Fruit fly (Drosophila melanogaster) whole organism, embryonic: Measurements from ENCODE around the gene Mpcp2.

Source experiments
- Atf3 ChIP-seq: fragments of 200-800 bp; sonication (Bioruptor generic); optimal IDR thresholded peaks from 3 replicates; lab custom pipeline; 2016; ENCODE audit warnings: missing biosample characterization, missing genetic modification characterization
- Awh ChIP-seq: fragments of 200-800 bp; sonication (Bioruptor generic); IDR thresholded peaks from 2 replicates; pipeline ENCODE4, ENCODE4 v1.3.6; 2022; ENCODE audit warnings: missing biosample characterization, missing genetic modification characterization
- Bdp1 ChIP-seq: fragments of 200-800 bp; sonication (Bioruptor generic); optimal IDR thresholded peaks from 3 replicates; lab custom pipeline; 2016; ENCODE audit warnings: missing biosample characterization, missing genetic modification characterization
- CG1024 ChIP-seq: fragments of 200-800 bp; sonication (Bioruptor generic); IDR thresholded peaks from 2 replicates; pipeline ENCODE4 v1.3.6; 2022; ENCODE audit warnings: missing biosample characterization, missing genetic modification characterization
- CG10959 ChIP-seq: fragments of 200-800 bp; sonication (Bioruptor generic); IDR thresholded peaks from 2 replicates; pipeline ENCODE4 v1.3.6; 2022; ENCODE audit warnings: missing biosample characterization, missing genetic modification characterization
- CG11093 ChIP-seq: fragments of 200-800 bp; sonication (Bioruptor generic); IDR thresholded peaks from 3 replicates; pipeline ENCODE4 v1.3.6; 2022; ENCODE audit warnings: missing biosample characterization, missing genetic modification characterization
- CG11560 ChIP-seq: fragments of 200-800 bp; sonication (Bioruptor generic); IDR thresholded peaks from 3 replicates; pipeline ENCODE4 v1.3.6; 2022; ENCODE audit warnings: missing biosample characterization, missing genetic modification characterization
- CG12104 ChIP-seq: fragments of 200-800 bp; sonication (Bioruptor generic); optimal IDR thresholded peaks from 3 replicates; lab custom pipeline; 2016; ENCODE audit warnings: missing biosample characterization, missing genetic modification characterization
- CG1233 ChIP-seq: fragments of 200-800 bp; sonication (Bioruptor generic); optimal IDR thresholded peaks from 4 replicates; lab custom pipeline; 2018; ENCODE audit warnings: missing biosample characterization, mild to moderate bottlenecking, missing genetic modification characterization
- CG15269 ChIP-seq: fragments of 200-800 bp; sonication (Bioruptor generic); optimal IDR thresholded peaks from 2 replicates; lab custom pipeline; 2018; ENCODE audit warnings: missing biosample characterization, mild to moderate bottlenecking, missing genetic modification characterization, moderate library complexity
- CG15479 ChIP-seq: fragments of 200-800 bp; sonication (Bioruptor generic); optimal IDR thresholded peaks from 3 replicates; lab custom pipeline; 2019; ENCODE audit warnings: missing biosample characterization, mild to moderate bottlenecking, missing genetic modification characterization, moderate library complexity
- CG18011 ChIP-seq: fragments of 200-800 bp; sonication (Bioruptor generic); optimal IDR thresholded peaks from 2 replicates; lab custom pipeline; 2017; ENCODE audit warnings: missing biosample characterization, missing genetic modification characterization, mild to moderate bottlenecking, moderate library complexity, missing genotype
- CG18476 ChIP-seq: fragments of 200-800 bp; sonication (Bioruptor generic); optimal IDR thresholded peaks from 2 replicates; lab custom pipeline; 2016; ENCODE audit warnings: missing biosample characterization, mild to moderate bottlenecking, missing genetic modification characterization
- CG2116 ChIP-seq: fragments of 200-800 bp; sonication (Bioruptor generic); optimal IDR thresholded peaks from 3 replicates; lab custom pipeline; 2018; ENCODE audit warnings: missing biosample characterization, mild to moderate bottlenecking, missing genetic modification characterization
- CG31441 ChIP-seq: fragments of 200-800 bp; sonication (Bioruptor generic); IDR thresholded peaks from 2 replicates; pipeline ENCODE4 v1.3.6; 2022; ENCODE audit warnings: missing biosample characterization, missing genetic modification characterization
- CG3163 ChIP-seq: fragments of 200-800 bp; sonication (Bioruptor generic); optimal IDR thresholded peaks from 3 replicates; lab custom pipeline; 2016; ENCODE audit warnings: missing biosample characterization, missing genetic modification characterization
- CG43689 ChIP-seq: fragments of 200-800 bp; sonication (Bioruptor generic); IDR thresholded peaks from 2 replicates; pipeline ENCODE4 v1.3.6; 2022; ENCODE audit warnings: missing biosample characterization, missing genetic modification characterization
- CG9932 ChIP-seq: fragments of 200-800 bp; sonication (Bioruptor generic); IDR thresholded peaks from 2 replicates; pipeline ENCODE4 v1.3.6; 2022; ENCODE audit warnings: missing biosample characterization, missing genetic modification characterization
- CHES-1-like ChIP-seq: fragments of 200-800 bp; sonication (Bioruptor generic); optimal IDR thresholded peaks from 2 replicates; lab custom pipeline; 2016; ENCODE audit warnings: missing biosample characterization, missing genetic modification characterization
- Camta ChIP-seq: fragments of 200-800 bp; sonication (Bioruptor generic); optimal IDR thresholded peaks from 2 replicates; lab custom pipeline; 2016; ENCODE audit warnings: missing biosample characterization, missing genetic modification characterization
- CrebB ChIP-seq: fragments of 200-800 bp; sonication (Bioruptor generic); optimal IDR thresholded peaks from 3 replicates; lab custom pipeline; 2018; ENCODE audit warnings: missing biosample characterization, mild to moderate bottlenecking, missing genetic modification characterization
- Deaf1 ChIP-seq: fragments of 200-800 bp; optimal IDR thresholded peaks from 3 replicates; lab custom pipeline; 2019; ENCODE audit warnings: missing biosample characterization, mild to moderate bottlenecking, missing genetic modification characterization, moderate library complexity
- Dp ChIP-seq: fragments of 200-800 bp; sonication (Bioruptor generic); optimal IDR thresholded peaks from 2 replicates; lab custom pipeline; 2018; ENCODE audit warnings: missing biosample characterization, mild to moderate bottlenecking, missing genetic modification characterization, moderate library complexity
- Gug ChIP-seq: fragments of 200-800 bp; sonication (Bioruptor generic); IDR thresholded peaks from 4 replicates; pipeline ENCODE4 v1.3.6; 2022; ENCODE audit warnings: missing biosample characterization, missing genetic modification characterization
- HLHmδ ChIP-seq: fragments of 200-800 bp; sonication (Bioruptor generic); optimal IDR thresholded peaks from 2 replicates; lab custom pipeline; 2018; ENCODE audit warnings: missing biosample characterization, mild to moderate bottlenecking, missing genetic modification characterization, moderate library complexity
- HmgZ ChIP-seq: fragments of 200-800 bp; sonication (Bioruptor generic); optimal IDR thresholded peaks from 2 replicates; lab custom pipeline; 2018; ENCODE audit warnings: missing biosample characterization, mild to moderate bottlenecking, missing genetic modification characterization
- Hsf ChIP-seq: fragments of 200-800 bp; sonication (Bioruptor generic); optimal IDR thresholded peaks from 3 replicates; lab custom pipeline; 2016; ENCODE audit warnings: missing biosample characterization, missing genetic modification characterization
- Lpt ChIP-seq: fragments of >200 bp; optimal IDR thresholded peaks from 2 replicates; lab custom pipeline; 2018; ENCODE audit warnings: missing biosample characterization, missing genetic modification characterization
- Nf-YC ChIP-seq: fragments of 200-800 bp; optimal IDR thresholded peaks from 3 replicates; lab custom pipeline; 2019; ENCODE audit warnings: missing biosample characterization, mild to moderate bottlenecking, missing genetic modification characterization, moderate library complexity
- Oaz ChIP-seq: fragments of 200-800 bp; sonication (Bioruptor generic); IDR thresholded peaks from 2 replicates; pipeline ENCODE4 v1.3.6; 2022; ENCODE audit warnings: missing biosample characterization, missing genetic modification characterization
- Pdp1 ChIP-seq, 2 experiments: fragments of 200-800 bp; sonication (Bioruptor generic); optimal IDR thresholded peaks; 3 replicates each; lab custom pipeline; 2016; ENCODE audit warnings: missing biosample characterization in 2 of 2, missing genetic modification characterization in 2 of 2, mild to moderate bottlenecking in 1 of 2, moderate library complexity in 1 of 2
- aop ChIP-seq: fragments of 200-800 bp; sonication (Bioruptor generic); IDR thresholded peaks from 2 replicates; pipeline ENCODE4 v1.3.6; 2022; ENCODE audit warnings: missing biosample characterization, missing genetic modification characterization
- ap ChIP-seq: fragments of 200-800 bp; sonication (Bioruptor generic); IDR thresholded peaks from 2 replicates; pipeline ENCODE4 v1.3.6; 2022; ENCODE audit warnings: missing biosample characterization, missing genetic modification characterization
- bowl ChIP-seq: fragments of 200-800 bp; sonication (Bioruptor generic); IDR thresholded peaks from 2 replicates; pipeline ENCODE4 v1.3.6; 2022; ENCODE audit warnings: missing biosample characterization, missing genetic modification characterization
- crc ChIP-seq: fragments of 200-800 bp; sonication (Bioruptor generic); optimal IDR thresholded peaks from 2 replicates; lab custom pipeline; 2016; ENCODE audit warnings: missing biosample characterization, missing genetic modification characterization
- dysf ChIP-seq: fragments of 200-800 bp; sonication (Bioruptor generic); IDR thresholded peaks from 3 replicates; pipeline ENCODE4 v1.3.6; 2022; ENCODE audit warnings: missing biosample characterization, missing genetic modification characterization
- en ChIP-seq: fragments of 200-800 bp; sonication (Bioruptor generic); optimal IDR thresholded peaks from 2 replicates; lab custom pipeline; 2016; ENCODE audit warnings: missing biosample characterization, missing genetic modification characterization
- esg ChIP-seq: fragments of 200-800 bp; sonication (Bioruptor generic); conservative IDR thresholded peaks from 2 replicates; pipeline ENCODE4 v1.3.6; 2022; ENCODE audit warnings: missing biosample characterization, missing genetic modification characterization
- eyg ChIP-seq: fragments of 200-800 bp; sonication (Bioruptor generic); optimal IDR thresholded peaks from 3 replicates; lab custom pipeline; 2016; ENCODE audit warnings: missing biosample characterization, missing genetic modification characterization
- fu2 ChIP-seq: fragments of 200-800 bp; sonication (Bioruptor generic); optimal IDR thresholded peaks from 2 replicates; lab custom pipeline; 2016; ENCODE audit warnings: missing biosample characterization, missing genetic modification characterization
- gfzf ChIP-seq: fragments of 200-800 bp; sonication (Bioruptor generic); optimal IDR thresholded peaks from 2 replicates; lab custom pipeline; 2016; ENCODE audit warnings: missing biosample characterization, mild to moderate bottlenecking, missing genetic modification characterization, moderate library complexity
- grau ChIP-seq: fragments of 200-800 bp; optimal IDR thresholded peaks from 3 replicates; lab custom pipeline; 2019; ENCODE audit warnings: missing biosample characterization, mild to moderate bottlenecking, missing genetic modification characterization, moderate library complexity
- gro ChIP-seq: fragments of 200-800 bp; sonication (Bioruptor generic); optimal IDR thresholded peaks from 2 replicates; lab custom pipeline; 2016; ENCODE audit warnings: missing biosample characterization, missing genetic modification characterization
- ham ChIP-seq: fragments of 200-800 bp; sonication (Bioruptor generic); IDR thresholded peaks from 2 replicates; pipeline ENCODE4 v1.3.6; 2022; ENCODE audit warnings: missing biosample characterization, missing genetic modification characterization
- hkb ChIP-seq, 2 experiments: fragments of 200-800 bp in 1 of 2; fragments of >200 bp in 1 of 2; sonication (Bioruptor generic) in 1 of 2; IDR thresholded peaks in 1 of 2; optimal IDR thresholded peaks in 1 of 2; 2 replicates each; pipeline versions ENCODE4 v1.3.6 to Lab custom; 2017 to 2022; ENCODE audit warnings: missing biosample characterization in 1 of 2, missing genetic modification characterization in 1 of 2
- hth ChIP-seq: fragments of >200 bp; optimal IDR thresholded peaks from 2 replicates; lab custom pipeline; 2017; ENCODE audit warnings: inconsistent platforms
- inv ChIP-seq: fragments of 200-800 bp; sonication (Bioruptor generic); IDR thresholded peaks from 2 replicates; pipeline ENCODE4 v1.3.6; 2022; ENCODE audit warnings: missing biosample characterization, missing genetic modification characterization; ENCODE audit not compliant: partially characterized antibody
- jing ChIP-seq: fragments of 200-800 bp; sonication (Bioruptor generic); optimal IDR thresholded peaks from 2 replicates; lab custom pipeline; 2018; ENCODE audit warnings: missing biosample characterization, mild to moderate bottlenecking, missing genetic modification characterization
- maf-S ChIP-seq: fragments of 200-800 bp; sonication (Bioruptor generic); optimal IDR thresholded peaks from 2 replicates; lab custom pipeline; 2016; ENCODE audit warnings: missing biosample characterization, missing genetic modification characterization
- seq ChIP-seq: fragments of 200-800 bp; sonication (Bioruptor generic); IDR thresholded peaks from 2 replicates; pipeline ENCODE4 v1.3.6; 2022; ENCODE audit warnings: missing biosample characterization, missing genetic modification characterization
- trh ChIP-seq: fragments of 200-800 bp; sonication (Bioruptor generic); optimal IDR thresholded peaks from 2 replicates; lab custom pipeline; 2016; ENCODE audit warnings: missing biosample characterization, missing genetic modification characterization
- yki ChIP-seq: fragments of >200 bp; optimal IDR thresholded peaks from 3 replicates; lab custom pipeline; 2018
- zfh2 ChIP-seq: fragments of 200-800 bp; sonication (Bioruptor generic); optimal IDR thresholded peaks from 2 replicates; lab custom pipeline; 2016; ENCODE audit warnings: missing biosample characterization, missing genetic modification characterization

Mpcp2 gene

DNA sequence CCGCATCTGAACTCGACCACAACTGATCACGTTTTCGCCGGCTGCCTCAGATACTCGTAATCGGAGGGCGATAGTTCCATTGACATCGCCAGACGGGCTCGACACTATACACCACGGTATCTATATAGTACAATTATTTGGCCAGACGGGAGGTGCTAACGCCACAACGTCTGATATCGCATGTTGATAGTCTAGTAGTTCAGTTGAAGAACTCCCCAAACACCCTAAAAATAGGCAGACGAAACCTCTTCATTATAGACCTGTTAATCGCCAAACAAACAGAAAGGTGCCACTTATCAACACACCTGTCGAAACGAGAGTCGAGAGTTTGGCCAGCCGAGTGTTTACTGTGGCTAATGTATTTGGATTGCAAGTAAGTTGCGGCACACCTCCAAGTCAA is 17.6 kb downstream of the Mpcp2 start (continued):
- TF ChIP-seq CG15479 (GFP tag; lab: Kevin White, UChicago), result peak; percentile 0
- no peak for TF ChIP-seq CG9932 (GFP tag; lab: Robert Waterston, UW)
- TF ChIP-seq CG12104, result no peak
- TF ChIP-seq bowl, result no peak
- TF ChIP-seq jing (GFP tag; lab: Kevin White, UChicago), result no peak
- TF ChIP-seq Oaz (GFP tag; lab: Robert Waterston, UW), result no peak
- no peak for TF ChIP-seq CHES-1-like (GFP tag; lab: Kevin White, UChicago)
- no peak for TF ChIP-seq hth (lab: Kevin White, UChicago)
- TF ChIP-seq Hsf (GFP tag; lab: Kevin White, UChicago), result no peak
- TF ChIP-seq maf-S (GFP tag; lab: Kevin White, UChicago), result no peak
- no peak for TF ChIP-seq CG3163
- TF ChIP-seq gro (GFP tag; lab: Kevin White, UChicago), result no peak
- no peak for TF ChIP-seq Lpt (GFP tag; lab: Kevin White, UChicago)
- TF ChIP-seq Deaf1 (tag; lab: Kevin White, UChicago), result no peak
- TF ChIP-seq esg (GFP tag; lab: Robert Waterston, UW), result no peak
- TF ChIP-seq CG18476 (GFP tag; lab: Kevin White, UChicago), result no peak
- no peak for TF ChIP-seq hkb (optimal IDR thresholded peaks at IDR 0.05; lab: Kevin White, UChicago)
- TF ChIP-seq hkb (GFP tag; IDR thresholded peaks at IDR 0.05; lab: Robert Waterston, UW), result peak; percentile 58
- 0 out of 2 replicates have a peak, but pooled peaks have one; percentile 38 for TF ChIP-seq seq (GFP tag; lab: Robert Waterston, UW)
- no peak for TF ChIP-seq crc (GFP tag; lab: Kevin White, UChicago)
- TF ChIP-seq Nf-YC, result peak; percentile 48
- TF ChIP-seq CG11093, result no peak
- peak; percentile 88 for TF ChIP-seq grau (tag; lab: Kevin White, UChicago)
- TF ChIP-seq CG31441 (GFP tag; lab: Robert Waterston, UW), result peak; percentile 42; the same call in 1 of the 2 replicates
- no peak for TF ChIP-seq trh (GFP tag; lab: Kevin White, UChicago)
- TF ChIP-seq CG10959, result no peak
- TF ChIP-seq HLHmδ, result no peak
- TF ChIP-seq Pdp1 (GFP tag; optimal IDR thresholded peaks at IDR 0.05; lab: Kevin White, UChicago), result peak in 1 of 2 experiments; percentile 65
- no peak for TF ChIP-seq CG11560 (tag; lab: Robert Waterston, UW)
- no peak for TF ChIP-seq Dp (GFP tag; lab: Kevin White, UChicago)
- TF ChIP-seq dysf (GFP tag; lab: Robert Waterston, UW), result no peak
- no peak for TF ChIP-seq Bdp1 (GFP tag; lab: Kevin White, UChicago)
- TF ChIP-seq eyg (GFP tag; lab: Kevin White, UChicago), result no peak
- peak; percentile 48 for TF ChIP-seq HmgZ (tag; lab: Kevin White, UChicago)
- TF ChIP-seq CG2116 (GFP tag; lab: Kevin White, UChicago), result no peak
- peak; percentile 12 for TF ChIP-seq en (GFP tag; lab: Kevin White, UChicago)
- no peak for TF ChIP-seq Camta (GFP tag; lab: Kevin White, UChicago)
- TF ChIP-seq yki (lab: Kevin White, UChicago), result no peak
- no peak for TF ChIP-seq zfh2 (GFP tag; lab: Kevin White, UChicago)
- no peak for TF ChIP-seq aop (GFP tag; lab: Robert Waterston, UW)
- TF ChIP-seq Atf3 (GFP tag; lab: Kevin White, UChicago), result no peak
- TF ChIP-seq inv, result no peak
- TF ChIP-seq CG43689 (GFP tag; lab: Robert Waterston, UW), result no peak
- no peak for TF ChIP-seq ap
- TF ChIP-seq Awh (GFP tag; lab: Robert Waterston, UW), result 0 out of 2 replicates have a peak, but pooled peaks have one; percentile 49
- TF ChIP-seq CG1024 (GFP tag; lab: Robert Waterston, UW), result no peak
- no peak for TF ChIP-seq fu2
- no peak for TF ChIP-seq ham (GFP tag; lab: Robert Waterston, UW)
- TF ChIP-seq CG15269, result peak; percentile 38
- no peak for TF ChIP-seq CG18011 (GFP tag; lab: Kevin White, UChicago)
- TF ChIP-seq CG1233 (GFP tag; lab: Kevin White, UChicago), result peak; percentile 60
- no peak for TF ChIP-seq Gug (GFP tag; lab: Robert Waterston, UW)
- TF ChIP-seq gfzf, result peak; percentile 6
- TF ChIP-seq CrebB, result peak; percentile 66
